Worm (Caenorhabditis elegans) whole organism, midembryonic: ENCODE data around the gene scl-26.

ENCODE experiments used
- T22C8.4 ChIP-seq: fragments of 200-800 bp; sonication (Bioruptor generic); IDR thresholded peaks from 2 replicates; pipeline ENCODE4 v1.3.6; 2022; ENCODE audit warnings: missing genetic modification characterization, missing compliant biosample characterization
- klf-2 ChIP-seq: fragments of 200-800 bp; sonication (Bioruptor generic); conservative IDR thresholded peaks from 2 replicates; pipeline ENCODE4 v1.3.6; 2022; ENCODE audit warnings: missing genetic modification reagents, missing genetic modification characterization, missing compliant biosample characterization
- ref-1 ChIP-seq: fragments of 200-800 bp; sonication (Bioruptor generic); conservative IDR thresholded peaks from 2 replicates; pipeline ENCODE4 v1.3.6; 2022; ENCODE audit warnings: missing genetic modification reagents, missing genetic modification characterization, missing compliant biosample characterization

- TF ChIP-seq T22C8.4 (GFP tag; lab: Robert Waterston, UW) (no peak), klf-2 (GFP tag; lab: Robert Waterston, UW) (no peak), ref-1 (GFP tag; lab: Robert Waterston, UW) (no peak)
Measured at ce11 chrV:7612044-7612443, 10.7 kb upstream of the scl-26 start, which contains the start of gene clec-215.
